Worm (Caenorhabditis elegans): ENCODE measurements around the gene R03G8.3.

The R03G8.3 gene

DNA sequence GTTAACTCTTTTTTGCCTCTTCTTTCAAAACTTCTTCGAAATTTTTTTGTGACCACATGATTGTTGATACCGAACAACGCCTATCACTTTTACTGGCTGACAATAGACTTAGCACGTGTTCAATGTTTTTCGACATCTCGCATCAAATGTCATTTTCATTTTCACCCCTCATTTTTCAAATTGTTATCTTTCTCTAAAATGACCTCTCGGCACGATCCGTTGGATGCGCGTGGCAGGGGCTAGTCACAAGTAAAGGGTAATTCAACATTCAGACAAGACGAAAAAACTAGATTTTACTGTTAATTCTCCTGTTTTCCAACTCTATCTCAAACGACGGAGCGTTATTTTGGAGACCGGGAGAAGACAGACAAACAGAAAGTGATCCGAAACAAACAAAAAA is 22.7 kb downstream of the R03G8.3 start, which contains the start of gene F17H10.2:
F17H10.2 (plus strand) TSS at position 316 of the 400 bp plus-strand sequence.
- TF ChIP-seq tbx-37 (GFP tag; conservative IDR thresholded peaks at IDR 0.05) (no peak), ceh-36 (tag; optimal IDR thresholded peaks at IDR 0.05) (no peak), hmbx-1 (tag; optimal IDR thresholded peaks at IDR 0.05) (no peak), aly-1 (tag; optimal IDR thresholded peaks at IDR 0.05) (no peak), sea-1 (GFP tag; conservative IDR thresholded peaks at IDR 0.05) (no peak), tra-4 (tag; optimal IDR thresholded peaks at IDR 0.05) (no peak), B0310.2 (tag; optimal IDR thresholded peaks at IDR 0.05) (no peak), scrt-1 (GFP tag; IDR thresholded peaks at IDR 0.05) (no peak), hmg-4 (GFP tag; optimal IDR thresholded peaks at IDR 0.05) (no peak), F13C5.2 (tag; optimal IDR thresholded peaks at IDR 0.05) (no peak), ceh-13 (GFP tag; optimal IDR thresholded peaks at IDR 0.05) (no peak), pes-1 (GFP tag; IDR thresholded peaks at IDR 0.05) (no peak), flt-1 (GFP tag; IDR thresholded peaks at IDR 0.05) (no peak), hnd-1 (tag; optimal IDR thresholded peaks at IDR 0.05) (no peak)

DNA sequence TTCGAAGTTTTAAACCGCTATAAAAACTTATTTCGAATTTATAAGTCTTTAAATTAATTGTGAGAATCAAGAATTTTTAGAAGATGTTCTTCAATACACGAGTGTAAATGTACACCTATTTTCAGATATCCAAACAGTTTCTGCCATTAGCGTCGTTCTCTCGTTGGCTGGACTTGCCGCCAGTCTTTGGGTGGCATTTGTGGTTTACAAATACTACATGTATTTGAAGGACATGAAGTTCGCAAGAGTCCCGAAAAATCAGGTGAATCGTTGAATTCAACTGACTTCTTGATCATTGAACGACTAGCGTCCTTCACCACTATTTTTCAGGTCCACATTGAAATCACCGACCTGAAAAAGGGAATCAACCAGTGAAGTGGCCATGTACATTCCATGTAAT is 24.9 kb downstream of the R03G8.3 start:
- TF ChIP-seq ets-7 (tag; optimal IDR thresholded peaks at IDR 0.05) (no peak), tra-4 (tag; optimal IDR thresholded peaks at IDR 0.05) (no peak), ama-1 (optimal IDR thresholded peaks at IDR 0.05) (no peak), B0310.2 (tag; optimal IDR thresholded peaks at IDR 0.05) (no peak), sea-1 (GFP tag; conservative IDR thresholded peaks at IDR 0.05) (no peak), hmg-4 (GFP tag; optimal IDR thresholded peaks at IDR 0.05) (no peak), aly-1 (tag; optimal IDR thresholded peaks at IDR 0.05) (no peak), hnd-1 (tag; optimal IDR thresholded peaks at IDR 0.05) (no peak), tbx-37 (GFP tag; conservative IDR thresholded peaks at IDR 0.05) (no peak), ceh-36 (tag; optimal IDR thresholded peaks at IDR 0.05) (no peak), hmbx-1 (tag; optimal IDR thresholded peaks at IDR 0.05) (no peak), flt-1 (GFP tag; IDR thresholded peaks at IDR 0.05) (no peak), scrt-1 (GFP tag; IDR thresholded peaks at IDR 0.05) (no peak), ceh-13 (GFP tag; optimal IDR thresholded peaks at IDR 0.05) (no peak)

DNA sequence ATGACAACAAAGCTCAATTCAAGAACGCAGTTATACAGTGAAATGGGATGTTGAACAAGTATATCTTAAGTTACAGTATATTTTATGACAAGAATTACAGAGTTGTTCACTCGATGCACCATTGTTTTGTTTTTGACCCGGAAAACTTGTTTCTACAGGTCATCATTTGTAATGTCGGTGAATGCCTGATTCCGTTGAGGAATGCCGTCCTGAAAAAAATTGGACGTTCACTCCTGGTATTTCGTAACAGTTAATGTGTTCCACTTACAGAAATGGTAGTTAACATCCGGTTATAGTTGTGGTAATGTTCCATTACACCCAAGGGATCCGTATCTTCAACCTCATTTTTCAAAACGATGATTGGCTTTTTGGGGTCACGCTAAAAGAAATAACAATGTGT is 25.6 kb downstream of the R03G8.3 start:
- TF ChIP-seq hmbx-1 (tag; optimal IDR thresholded peaks at IDR 0.05) (no peak), tra-4 (tag; optimal IDR thresholded peaks at IDR 0.05) (no peak), flt-1 (GFP tag; IDR thresholded peaks at IDR 0.05) (no peak), ceh-13 (GFP tag; optimal IDR thresholded peaks at IDR 0.05) (no peak), tbx-37 (GFP tag; conservative IDR thresholded peaks at IDR 0.05) (no peak), sea-1 (GFP tag; conservative IDR thresholded peaks at IDR 0.05) (no peak), ama-1 (optimal IDR thresholded peaks at IDR 0.05) (no peak), ets-7 (tag; optimal IDR thresholded peaks at IDR 0.05) (no peak), aly-1 (tag; optimal IDR thresholded peaks at IDR 0.05) (no peak), pes-1 (GFP tag; IDR thresholded peaks at IDR 0.05) (no peak), tbx-11 (GFP tag; IDR thresholded peaks at IDR 0.05) (no peak), hmg-4 (GFP tag; optimal IDR thresholded peaks at IDR 0.05) (no peak), B0310.2 (tag; optimal IDR thresholded peaks at IDR 0.05) (no peak), ceh-36 (tag; optimal IDR thresholded peaks at IDR 0.05) (no peak), F13C5.2 (tag; optimal IDR thresholded peaks at IDR 0.05) (no peak), scrt-1 (GFP tag; IDR thresholded peaks at IDR 0.05) (no peak), hnd-1 (tag; optimal IDR thresholded peaks at IDR 0.05) (no peak)

DNA sequence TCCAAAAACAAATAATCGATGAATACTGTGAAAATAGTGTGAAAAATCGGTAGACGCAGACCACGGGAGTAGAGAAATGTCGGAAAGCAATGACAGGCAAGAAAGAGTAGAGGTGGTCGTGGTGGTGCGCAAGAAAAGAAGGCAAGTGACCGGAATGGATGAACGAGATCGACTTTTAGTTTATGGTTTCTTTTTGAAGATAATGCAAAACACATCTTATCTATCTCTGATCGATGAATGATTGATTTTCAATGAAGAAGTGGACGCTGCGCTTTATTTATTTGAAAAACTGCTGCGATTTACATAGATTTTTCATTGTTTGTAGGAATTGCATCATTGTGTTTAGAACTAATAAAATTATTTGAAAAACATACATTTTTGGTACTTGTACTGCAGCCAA is 29.1 kb downstream of the R03G8.3 start:
- no peak for TF ChIP-seq scrt-1 (GFP tag; IDR thresholded peaks at IDR 0.05)
- TF ChIP-seq hnd-1 (tag; optimal IDR thresholded peaks at IDR 0.05) = no peak
- no peak for TF ChIP-seq aly-1 (tag; optimal IDR thresholded peaks at IDR 0.05)
- no peak for TF ChIP-seq F13C5.2 (tag; optimal IDR thresholded peaks at IDR 0.05)
- no peak for TF ChIP-seq B0310.2 (tag; optimal IDR thresholded peaks at IDR 0.05)
- TF ChIP-seq hmg-4 (GFP tag; optimal IDR thresholded peaks at IDR 0.05) = no peak
- no peak for TF ChIP-seq ama-1 (optimal IDR thresholded peaks at IDR 0.05)
- TF ChIP-seq ceh-13 (GFP tag; optimal IDR thresholded peaks at IDR 0.05) = no peak

DNA sequence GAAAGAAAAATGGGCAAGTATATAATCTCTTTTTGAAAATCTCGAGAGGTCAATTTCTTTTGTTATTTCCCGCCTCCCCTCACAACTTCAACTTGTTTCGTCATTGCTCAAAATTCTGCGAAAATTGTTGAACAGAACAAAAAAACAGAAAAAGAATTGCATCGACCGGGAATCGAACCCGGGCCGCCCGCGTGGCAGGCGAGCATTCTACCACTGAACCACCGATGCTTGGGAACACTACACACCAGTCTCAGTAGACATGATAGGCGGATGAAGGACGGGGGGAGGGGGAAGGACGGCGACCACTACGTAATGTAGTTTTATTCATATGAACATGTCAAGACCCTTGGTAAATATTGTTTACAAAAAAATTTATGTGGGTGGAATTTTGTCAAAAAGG is 30.3 kb downstream of the R03G8.3 start:
- peak; percentile 98 for TF ChIP-seq scrt-1 (GFP tag; IDR thresholded peaks at IDR 0.05)
- TF ChIP-seq hmg-4 (GFP tag; optimal IDR thresholded peaks at IDR 0.05) = peak; percentile 99
- TF ChIP-seq pes-1 (GFP tag; IDR thresholded peaks at IDR 0.05) = peak; percentile 98
- peak; percentile 96 for TF ChIP-seq aly-1 (tag; optimal IDR thresholded peaks at IDR 0.05)
- TF ChIP-seq flt-1 (GFP tag; IDR thresholded peaks at IDR 0.05) = peak; percentile 99
- no peak for TF ChIP-seq ama-1 (optimal IDR thresholded peaks at IDR 0.05)
- TF ChIP-seq tbx-37 (GFP tag; conservative IDR thresholded peaks at IDR 0.05) = peak; percentile 95
- peak; percentile 98 for TF ChIP-seq sea-1 (GFP tag; conservative IDR thresholded peaks at IDR 0.05)
- TF ChIP-seq hmbx-1 (tag; optimal IDR thresholded peaks at IDR 0.05) = peak; percentile 86
- TF ChIP-seq ets-7 (tag; optimal IDR thresholded peaks at IDR 0.05) = peak; percentile 92
- peak; percentile 96 for TF ChIP-seq ceh-36 (tag; optimal IDR thresholded peaks at IDR 0.05)
- peak; percentile 98 for TF ChIP-seq tbx-11 (GFP tag; IDR thresholded peaks at IDR 0.05)
- TF ChIP-seq hnd-1 (tag; optimal IDR thresholded peaks at IDR 0.05) = peak; percentile 74
- peak; percentile 93 for TF ChIP-seq B0310.2 (tag; optimal IDR thresholded peaks at IDR 0.05)
- peak; percentile 97 for TF ChIP-seq ceh-13 (GFP tag; optimal IDR thresholded peaks at IDR 0.05)
- peak; percentile 93 for TF ChIP-seq F13C5.2 (tag; optimal IDR thresholded peaks at IDR 0.05)
- peak; percentile 89 for TF ChIP-seq tra-4 (tag; optimal IDR thresholded peaks at IDR 0.05)

DNA sequence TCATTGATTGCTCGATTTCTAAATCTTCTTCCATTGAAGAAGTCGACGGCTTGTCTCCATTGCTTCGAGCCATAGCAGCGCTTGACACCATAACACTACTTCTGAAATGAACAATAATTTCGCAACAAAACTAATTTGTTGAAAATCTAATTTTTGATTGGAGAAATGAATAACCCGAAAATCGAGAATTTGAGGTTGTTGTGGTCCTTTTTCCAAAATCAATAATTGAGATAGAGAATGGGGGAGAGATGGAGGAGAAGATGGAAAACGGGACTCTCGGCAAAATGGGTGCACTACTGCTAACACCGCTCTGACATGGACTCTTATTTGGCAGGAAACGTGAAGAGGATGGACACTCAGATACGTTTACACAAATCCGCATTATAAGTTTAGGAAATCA is 31.4 kb downstream of the R03G8.3 start, which contains the start of gene snx-17:
snx-17 (minus strand) TSS at position 101 of the 400 bp plus-strand sequence.
- TF ChIP-seq ceh-13 (GFP tag; optimal IDR thresholded peaks at IDR 0.05) (no peak), sea-1 (GFP tag; conservative IDR thresholded peaks at IDR 0.05) (no peak), ceh-36 (tag; optimal IDR thresholded peaks at IDR 0.05) (no peak), ama-1 (optimal IDR thresholded peaks at IDR 0.05) (no peak), tbx-37 (GFP tag; conservative IDR thresholded peaks at IDR 0.05) (no peak), hmg-4 (GFP tag; optimal IDR thresholded peaks at IDR 0.05) (no peak), aly-1 (tag; optimal IDR thresholded peaks at IDR 0.05) (no peak), flt-1 (GFP tag; IDR thresholded peaks at IDR 0.05) (no peak), pes-1 (GFP tag; IDR thresholded peaks at IDR 0.05) (no peak), tra-4 (tag; optimal IDR thresholded peaks at IDR 0.05) (no peak), B0310.2 (tag; optimal IDR thresholded peaks at IDR 0.05) (no peak), F13C5.2 (tag; optimal IDR thresholded peaks at IDR 0.05) (no peak), hmbx-1 (tag; optimal IDR thresholded peaks at IDR 0.05) (no peak), scrt-1 (GFP tag; IDR thresholded peaks at IDR 0.05) (no peak), hnd-1 (tag; optimal IDR thresholded peaks at IDR 0.05) (no peak), ets-7 (tag; optimal IDR thresholded peaks at IDR 0.05) (no peak), tbx-11 (GFP tag; IDR thresholded peaks at IDR 0.05) (no peak)

DNA sequence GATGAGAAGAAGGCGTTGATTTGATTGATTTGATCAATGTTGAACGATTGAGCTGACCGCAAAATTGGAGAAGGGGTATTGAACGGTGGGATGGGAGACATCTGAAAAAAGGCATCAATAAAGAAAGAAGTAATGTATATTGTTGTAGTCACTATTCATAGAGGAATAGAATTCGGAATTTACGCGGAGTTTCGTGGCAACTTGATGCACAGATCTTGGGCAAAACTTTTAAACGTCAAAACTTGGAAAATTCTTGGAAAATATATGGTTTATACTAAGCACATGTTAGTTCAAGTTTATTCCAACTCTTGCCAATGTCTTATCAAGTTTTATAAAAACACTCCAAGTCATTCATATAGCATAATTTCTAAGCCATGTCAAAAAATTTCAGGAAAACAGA is 35.7 kb downstream of the R03G8.3 start, which contains the start of gene F17H10.4:
F17H10.4 (minus strand) TSS at position 101 of the 400 bp plus-strand sequence.
- TF ChIP-seq tbx-37 (GFP tag; conservative IDR thresholded peaks at IDR 0.05) = no peak
- TF ChIP-seq ceh-13 (GFP tag; optimal IDR thresholded peaks at IDR 0.05) = no peak
- TF ChIP-seq pes-1 (GFP tag; IDR thresholded peaks at IDR 0.05) = no peak
- TF ChIP-seq ceh-36 (tag; optimal IDR thresholded peaks at IDR 0.05) = no peak
- no peak for TF ChIP-seq tbx-11 (GFP tag; IDR thresholded peaks at IDR 0.05)
- TF ChIP-seq hmbx-1 (tag; optimal IDR thresholded peaks at IDR 0.05) = no peak
- no peak for TF ChIP-seq scrt-1 (GFP tag; IDR thresholded peaks at IDR 0.05)
- no peak for TF ChIP-seq tra-4 (tag; optimal IDR thresholded peaks at IDR 0.05)
- no peak for TF ChIP-seq flt-1 (GFP tag; IDR thresholded peaks at IDR 0.05)
- no peak for TF ChIP-seq ama-1 (optimal IDR thresholded peaks at IDR 0.05)
- TF ChIP-seq hmg-4 (GFP tag; optimal IDR thresholded peaks at IDR 0.05) = no peak
